Fruit fly (Drosophila melanogaster) whole organism, embryonic: ENCODE data around the gene CG3655.

ENCODE experiments used
- Abd-B ChIP-seq: fragments of 200-800 bp; sonication (Bioruptor generic); optimal IDR thresholded peaks from 2 replicates; lab custom pipeline; 2018; ENCODE audit warnings: missing biosample characterization, mild to moderate bottlenecking, missing genetic modification characterization, moderate library complexity
- B-H2 ChIP-seq: fragments of 200-800 bp; sonication (Bioruptor generic); optimal IDR thresholded peaks from 2 replicates; lab custom pipeline; 2018; ENCODE audit warnings: missing biosample characterization, mild to moderate bottlenecking, missing genetic modification characterization
- Bdp1 ChIP-seq: fragments of 200-800 bp; sonication (Bioruptor generic); optimal IDR thresholded peaks from 3 replicates; lab custom pipeline; 2016; ENCODE audit warnings: missing biosample characterization, missing genetic modification characterization
- C15 ChIP-seq: fragments of 200-800 bp; sonication (Bioruptor generic); IDR thresholded peaks from 3 replicates; pipeline ENCODE4 v1.3.6; 2022; ENCODE audit warnings: missing biosample characterization, missing genetic modification characterization
- CG10321 ChIP-seq: fragments of 200-800 bp; sonication (Bioruptor generic); IDR thresholded peaks from 2 replicates; pipeline ENCODE4 v1.3.6; 2022; ENCODE audit warnings: missing biosample characterization, missing genetic modification characterization
- CG11093 ChIP-seq: fragments of 200-800 bp; sonication (Bioruptor generic); IDR thresholded peaks from 3 replicates; pipeline ENCODE4 v1.3.6; 2022; ENCODE audit warnings: missing biosample characterization, missing genetic modification characterization
- CG11398 ChIP-seq: fragments of 200-800 bp; sonication (Bioruptor generic); optimal IDR thresholded peaks from 2 replicates; lab custom pipeline; 2016; ENCODE audit warnings: missing biosample characterization, missing genetic modification characterization
- CG11456 ChIP-seq: fragments of 200-800 bp; sonication (Bioruptor generic); IDR thresholded peaks from 3 replicates; pipeline ENCODE4 v1.3.6; 2022; ENCODE audit warnings: missing biosample characterization, missing genetic modification characterization
- CG12769 ChIP-seq: fragments of 200-800 bp; sonication (Bioruptor generic); optimal IDR thresholded peaks from 2 replicates; lab custom pipeline; 2019; ENCODE audit warnings: missing biosample characterization, mild to moderate bottlenecking, missing genetic modification characterization, moderate library complexity
- CG12942 ChIP-seq: fragments of 200-800 bp; sonication (Bioruptor generic); optimal IDR thresholded peaks from 3 replicates; lab custom pipeline; 2016; ENCODE audit warnings: missing biosample characterization, missing genetic modification characterization
- CG13624 ChIP-seq: fragments of 200-800 bp; sonication (Bioruptor generic); optimal IDR thresholded peaks from 2 replicates; lab custom pipeline; 2016; ENCODE audit warnings: missing biosample characterization, missing genetic modification characterization
- CG14050 ChIP-seq: fragments of 200-800 bp; sonication (Bioruptor generic); IDR thresholded peaks from 3 replicates; pipeline ENCODE4 v1.3.6; 2022; ENCODE audit warnings: missing biosample characterization, missing genetic modification characterization
- CG14860 ChIP-seq: fragments of 200-800 bp; sonication (Bioruptor generic); IDR thresholded peaks from 3 replicates; pipeline ENCODE4 v1.3.6; 2022; ENCODE audit warnings: missing biosample characterization, missing genetic modification characterization; ENCODE audit not compliant: partially characterized antibody
- CG17186 ChIP-seq: fragments of 200-800 bp; sonication (Bioruptor generic); optimal IDR thresholded peaks from 3 replicates; lab custom pipeline; 2017; ENCODE audit warnings: missing biosample characterization, missing genetic modification reagents, missing genetic modification characterization
- CG17829 ChIP-seq: fragments of 200-800 bp; optimal IDR thresholded peaks from 2 replicates; lab custom pipeline; 2019; ENCODE audit warnings: missing biosample characterization, mild to moderate bottlenecking, missing genetic modification characterization, moderate library complexity
- CG17912 ChIP-seq: fragments of 200-800 bp; sonication (Bioruptor generic); optimal IDR thresholded peaks from 2 replicates; lab custom pipeline; 2018; ENCODE audit warnings: missing biosample characterization, mild to moderate bottlenecking, missing genetic modification characterization
- CG6813 ChIP-seq: fragments of 200-800 bp; sonication (Bioruptor generic); optimal IDR thresholded peaks from 2 replicates; lab custom pipeline; 2017; ENCODE audit warnings: missing biosample characterization, missing genetic modification characterization, mild to moderate bottlenecking, moderate library complexity, missing genetic modification reagents
- CG8290 ChIP-seq, 3 experiments: fragments of 200-800 bp; sonication (Bioruptor generic); optimal IDR thresholded peaks; 2 replicates each; lab custom pipeline; 2016 to 2019; ENCODE audit warnings: missing biosample characterization in 3 of 3, missing genetic modification characterization in 3 of 3, mild to moderate bottlenecking in 2 of 3, moderate library complexity in 1 of 3
- CG9215 ChIP-seq: fragments of 200-800 bp; sonication (Bioruptor generic); IDR thresholded peaks from 2 replicates; pipeline ENCODE4 v1.3.6; 2022; ENCODE audit warnings: missing biosample characterization, missing genetic modification characterization
- Chrac-16 ChIP-seq: fragments of 200-800 bp; sonication (Bioruptor generic); optimal IDR thresholded peaks from 3 replicates; lab custom pipeline; 2016; ENCODE audit warnings: missing biosample characterization, missing genetic modification characterization
- Dbx ChIP-seq: fragments of 200-800 bp; sonication (Bioruptor generic); IDR thresholded peaks from 3 replicates; pipeline ENCODE4 v1.3.6; 2022; ENCODE audit warnings: missing biosample characterization, missing genetic modification characterization
- Dip2 ChIP-seq: fragments of 200-800 bp; sonication (Bioruptor generic); IDR thresholded peaks from 2 replicates; pipeline ENCODE4 v1.3.6; 2022; ENCODE audit warnings: missing biosample characterization, missing genetic modification characterization
- Hsf ChIP-seq: fragments of 200-800 bp; sonication (Bioruptor generic); optimal IDR thresholded peaks from 3 replicates; lab custom pipeline; 2016; ENCODE audit warnings: missing biosample characterization, missing genetic modification characterization
- Lpt ChIP-seq: fragments of >200 bp; optimal IDR thresholded peaks from 2 replicates; lab custom pipeline; 2018; ENCODE audit warnings: missing biosample characterization, missing genetic modification characterization
- MESR4 ChIP-seq: fragments of 200-800 bp; sonication (Bioruptor generic); optimal IDR thresholded peaks from 2 replicates; lab custom pipeline; 2018; ENCODE audit warnings: missing biosample characterization, mild to moderate bottlenecking, missing genetic modification characterization, moderate library complexity
- Med ChIP-seq: fragments of 200-800 bp; sonication (Bioruptor generic); peaks from one replicate; lab custom pipeline; 2016; ENCODE audit warnings: missing biosample characterization, missing genetic modification characterization, mild to moderate bottlenecking, inconsistent platforms, moderate library complexity
- Mrtf ChIP-seq: fragments of 200-800 bp; sonication (Bioruptor generic); IDR thresholded peaks from 3 replicates; pipeline ENCODE4 v1.3.6; 2022; ENCODE audit warnings: missing biosample characterization, missing genetic modification characterization
- NFAT ChIP-seq: fragments of 200-800 bp; sonication (Bioruptor generic); IDR thresholded peaks from 2 replicates; pipeline ENCODE4 v1.3.6; 2022; ENCODE audit warnings: missing biosample characterization, missing genetic modification characterization
- Optix ChIP-seq: fragments of 200-800 bp; sonication (Bioruptor generic); IDR thresholded peaks from 3 replicates; pipeline ENCODE4 v1.3.6; 2022; ENCODE audit warnings: missing biosample characterization, missing genetic modification characterization
- Xrp1 ChIP-seq: fragments of 200-800 bp; sonication (Bioruptor generic); IDR thresholded peaks from 2 replicates; pipeline ENCODE4 v1.3.6; 2022; ENCODE audit warnings: missing biosample characterization, missing genetic modification characterization
- al ChIP-seq: fragments of 200-800 bp; sonication (Bioruptor generic); IDR thresholded peaks from 2 replicates; pipeline ENCODE4 v1.3.6; 2022; ENCODE audit warnings: missing biosample characterization, missing genetic modification characterization
- bsh ChIP-seq, 2 experiments: fragments of 200-800 bp; sonication (Bioruptor generic); optimal IDR thresholded peaks; 2 replicates each; lab custom pipeline; 2017 to 2018; ENCODE audit warnings: mild to moderate bottlenecking in 2 of 2, missing biosample characterization in 2 of 2, missing genetic modification characterization in 2 of 2, moderate library complexity in 1 of 2
- dati ChIP-seq: fragments of 200-800 bp; sonication (Bioruptor generic); IDR thresholded peaks from 2 replicates; pipeline ENCODE4 v1.3.6; 2022; ENCODE audit warnings: missing biosample characterization, missing genetic modification characterization
- emc ChIP-seq: fragments of 200-800 bp; sonication (Bioruptor generic); optimal IDR thresholded peaks from 2 replicates; lab custom pipeline; 2016; ENCODE audit warnings: missing biosample characterization, missing genetic modification characterization
- fd102C ChIP-seq: fragments of 200-800 bp; sonication (Bioruptor generic); optimal IDR thresholded peaks from 2 replicates; lab custom pipeline; 2018; ENCODE audit warnings: missing biosample characterization, mild to moderate bottlenecking, missing genetic modification characterization, moderate library complexity
- ftz-f1 ChIP-seq: fragments of 200-800 bp; sonication (Bioruptor generic); optimal IDR thresholded peaks from 2 replicates; lab custom pipeline; 2016; ENCODE audit warnings: missing biosample characterization, missing genetic modification characterization
- fu2 ChIP-seq: fragments of 200-800 bp; sonication (Bioruptor generic); optimal IDR thresholded peaks from 2 replicates; lab custom pipeline; 2016; ENCODE audit warnings: missing biosample characterization, missing genetic modification characterization
- gro ChIP-seq: fragments of 200-800 bp; sonication (Bioruptor generic); optimal IDR thresholded peaks from 2 replicates; lab custom pipeline; 2016; ENCODE audit warnings: missing biosample characterization, missing genetic modification characterization
- gt ChIP-seq: fragments of 200-800 bp; sonication (Bioruptor generic); IDR thresholded peaks from 2 replicates; pipeline ENCODE4 v1.3.6; 2022; ENCODE audit warnings: missing biosample characterization, missing genetic modification characterization
- hth ChIP-seq: fragments of >200 bp; optimal IDR thresholded peaks from 2 replicates; lab custom pipeline; 2017; ENCODE audit warnings: inconsistent platforms
- kah ChIP-seq: fragments of 200-800 bp; sonication (Bioruptor generic); optimal IDR thresholded peaks from 2 replicates; lab custom pipeline; 2018; ENCODE audit warnings: missing biosample characterization, mild to moderate bottlenecking, missing genetic modification characterization
- kni ChIP-seq: fragments of 200-800 bp; sonication (Bioruptor generic); optimal IDR thresholded peaks from 3 replicates; lab custom pipeline; 2017; ENCODE audit warnings: mild to moderate bottlenecking, missing biosample characterization, missing genetic modification reagents, missing genetic modification characterization
- pfk ChIP-seq: fragments of 200-800 bp; sonication (Bioruptor generic); optimal IDR thresholded peaks from 2 replicates; lab custom pipeline; 2018; ENCODE audit warnings: missing biosample characterization, mild to moderate bottlenecking, missing genetic modification characterization, moderate library complexity
- pita ChIP-seq: fragments of 200-800 bp; sonication (Bioruptor generic); optimal IDR thresholded peaks from 2 replicates; lab custom pipeline; 2017; ENCODE audit warnings: missing biosample characterization, mild to moderate bottlenecking, missing genetic modification characterization
- prd ChIP-seq, 3 experiments: fragments of >200 bp in 2 of 3; fragments of 200-800 bp in 1 of 3; sonication (Bioruptor generic) in 1 of 3; optimal IDR thresholded peaks in 2 of 3; IDR thresholded peaks in 1 of 3; 2 replicates in 2 of 3; 3 replicates in 1 of 3; pipeline versions ENCODE4 v1.3.6 to Lab custom; 2017 to 2022; ENCODE audit warnings: missing biosample characterization in 1 of 3, missing genetic modification characterization in 1 of 3
- sd ChIP-seq: fragments of 200-800 bp; sonication (Bioruptor generic); optimal IDR thresholded peaks from 3 replicates; lab custom pipeline; 2018; ENCODE audit warnings: missing biosample characterization, mild to moderate bottlenecking, missing genetic modification characterization, moderate library complexity
- seq ChIP-seq: fragments of 200-800 bp; sonication (Bioruptor generic); IDR thresholded peaks from 2 replicates; pipeline ENCODE4 v1.3.6; 2022; ENCODE audit warnings: missing biosample characterization, missing genetic modification characterization
- sisA ChIP-seq: fragments of 200-800 bp; sonication (Bioruptor generic); IDR thresholded peaks from 2 replicates; pipeline ENCODE4 v1.3.6; 2022; ENCODE audit warnings: missing biosample characterization, missing genetic modification characterization
- slbo ChIP-seq: fragments of 200-800 bp; sonication (Bioruptor generic); IDR thresholded peaks from 2 replicates; pipeline ENCODE4 v1.3.6; 2022; ENCODE audit warnings: missing biosample characterization, missing genetic modification characterization
- stc ChIP-seq: fragments of 200-800 bp; sonication (Bioruptor generic); IDR thresholded peaks from 2 replicates; pipeline ENCODE4 v1.3.6; 2022; ENCODE audit warnings: missing biosample characterization, missing genetic modification characterization

The CG3655 gene

dm6 chrX:1129575-1130281, 5.0 kb downstream of the CG3655 start (continued):
- TF ChIP-seq slbo (GFP tag; lab: Robert Waterston, UW), result peak; percentile 61
- TF ChIP-seq CG12769 (tag; lab: Kevin White, UChicago), result peak; percentile 61
- TF ChIP-seq seq, result peak; percentile 78
- TF ChIP-seq prd (optimal IDR thresholded peaks at IDR 0.05; lab: Kevin White, UChicago), result no peak
- TF ChIP-seq prd (GFP tag; IDR thresholded peaks at IDR 0.05; lab: Robert Waterston, UW), result peak; percentile 83
- no peak for TF ChIP-seq MESR4
- no peak for TF ChIP-seq CG17186 (GFP tag; lab: Kevin White, UChicago)
- no peak for TF ChIP-seq Dip2 (GFP tag; lab: Robert Waterston, UW)
- TF ChIP-seq bsh (GFP tag; optimal IDR thresholded peaks at IDR 0.05; lab: Kevin White, UChicago), result peak; percentile 78 to 86
- peak; percentile 11 for TF ChIP-seq CG11398 (GFP tag; lab: Kevin White, UChicago)
- TF ChIP-seq Lpt, result no peak
- no peak for TF ChIP-seq CG11456 (GFP tag; lab: Robert Waterston, UW)
- TF ChIP-seq Xrp1, result peak; percentile 76
- TF ChIP-seq Hsf (GFP tag; lab: Kevin White, UChicago), result peak; percentile 70
- TF ChIP-seq CG10321 (GFP tag; lab: Robert Waterston, UW), result no peak
- TF ChIP-seq sd (tag; lab: Kevin White, UChicago), result no peak
- TF ChIP-seq CG6813 (GFP tag; lab: Kevin White, UChicago), result peak; percentile 25
- TF ChIP-seq CG13624 (GFP tag; lab: Kevin White, UChicago), result no peak
- peak; percentile 37; the same call in 2 of the 3 replicates for TF ChIP-seq Optix (GFP tag; lab: Robert Waterston, UW)
- no peak for TF ChIP-seq kah (GFP tag; lab: Kevin White, UChicago)
- 0 out of 2 replicates have a peak, but pooled peaks have one; percentile 45 for TF ChIP-seq dati
- TF ChIP-seq Bdp1 (GFP tag; lab: Kevin White, UChicago), result no peak
- TF ChIP-seq CG12942 (GFP tag; lab: Kevin White, UChicago), result peak; percentile 37
- TF ChIP-seq kni (GFP tag; lab: Kevin White, UChicago), result no peak
- no peak for TF ChIP-seq CG9215 (GFP tag; lab: Robert Waterston, UW)
- TF ChIP-seq Chrac-16 (GFP tag; lab: Kevin White, UChicago), result peak; percentile 73
- TF ChIP-seq Med, result peak; percentile 80
- TF ChIP-seq Mrtf, result 0 out of 3 replicates have a peak, but pooled peaks have one; percentile 51
- TF ChIP-seq CG17829 (tag; lab: Kevin White, UChicago), result peak; percentile 59
- no peak for TF ChIP-seq Dbx (GFP tag; lab: Robert Waterston, UW)
- no peak for TF ChIP-seq CG14860 (GFP tag; lab: Robert Waterston, UW)
- no peak for TF ChIP-seq C15 (GFP tag; lab: Robert Waterston, UW)
- TF ChIP-seq NFAT (GFP tag; lab: Robert Waterston, UW), result no peak
- TF ChIP-seq fd102C, result peak; percentile 9
- TF ChIP-seq gt (GFP tag; lab: Robert Waterston, UW), result 0 out of 2 replicates have a peak, but pooled peaks have one; percentile 11
- TF ChIP-seq CG17912 (GFP tag; lab: Kevin White, UChicago), result no peak
- 0 out of 3 replicates have a peak, but pooled peaks have one; percentile 45 for TF ChIP-seq CG11093 (GFP tag; lab: Robert Waterston, UW)
- TF ChIP-seq emc (GFP tag; lab: Kevin White, UChicago), result no peak
- TF ChIP-seq gro (GFP tag; lab: Kevin White, UChicago), result no peak
- peak; percentile 63 for TF ChIP-seq sisA (GFP tag; lab: Robert Waterston, UW)
- no peak for TF ChIP-seq fu2
- no peak for TF ChIP-seq B-H2 (GFP tag; lab: Kevin White, UChicago)
- no peak for TF ChIP-seq hth (lab: Kevin White, UChicago)
- no peak for TF ChIP-seq CG8290 (GFP tag; optimal IDR thresholded peaks at IDR 0.05; lab: Kevin White, UChicago)
- TF ChIP-seq CG8290 (tag; optimal IDR thresholded peaks at IDR 0.05; lab: Kevin White, UChicago), result peak in 1 of 2 experiments; percentile 71
- peak; percentile 42 for TF ChIP-seq Abd-B (GFP tag; lab: Kevin White, UChicago)
- peak; percentile 56; the same call in 2 of the 3 replicates for TF ChIP-seq CG14050 (GFP tag; lab: Robert Waterston, UW)
- no peak for TF ChIP-seq pfk (GFP tag; lab: Kevin White, UChicago)
- no peak for TF ChIP-seq ftz-f1 (GFP tag; lab: Kevin White, UChicago)
- TF ChIP-seq stc (GFP tag; lab: Robert Waterston, UW), result peak; percentile 75
- TF ChIP-seq al (GFP tag; lab: Robert Waterston, UW), result no peak
- TF ChIP-seq pita (GFP tag; lab: Kevin White, UChicago), result no peak
